Fruit fly (Drosophila melanogaster): ENCODE results near the gene Ocho.

Ocho gene

DNA sequence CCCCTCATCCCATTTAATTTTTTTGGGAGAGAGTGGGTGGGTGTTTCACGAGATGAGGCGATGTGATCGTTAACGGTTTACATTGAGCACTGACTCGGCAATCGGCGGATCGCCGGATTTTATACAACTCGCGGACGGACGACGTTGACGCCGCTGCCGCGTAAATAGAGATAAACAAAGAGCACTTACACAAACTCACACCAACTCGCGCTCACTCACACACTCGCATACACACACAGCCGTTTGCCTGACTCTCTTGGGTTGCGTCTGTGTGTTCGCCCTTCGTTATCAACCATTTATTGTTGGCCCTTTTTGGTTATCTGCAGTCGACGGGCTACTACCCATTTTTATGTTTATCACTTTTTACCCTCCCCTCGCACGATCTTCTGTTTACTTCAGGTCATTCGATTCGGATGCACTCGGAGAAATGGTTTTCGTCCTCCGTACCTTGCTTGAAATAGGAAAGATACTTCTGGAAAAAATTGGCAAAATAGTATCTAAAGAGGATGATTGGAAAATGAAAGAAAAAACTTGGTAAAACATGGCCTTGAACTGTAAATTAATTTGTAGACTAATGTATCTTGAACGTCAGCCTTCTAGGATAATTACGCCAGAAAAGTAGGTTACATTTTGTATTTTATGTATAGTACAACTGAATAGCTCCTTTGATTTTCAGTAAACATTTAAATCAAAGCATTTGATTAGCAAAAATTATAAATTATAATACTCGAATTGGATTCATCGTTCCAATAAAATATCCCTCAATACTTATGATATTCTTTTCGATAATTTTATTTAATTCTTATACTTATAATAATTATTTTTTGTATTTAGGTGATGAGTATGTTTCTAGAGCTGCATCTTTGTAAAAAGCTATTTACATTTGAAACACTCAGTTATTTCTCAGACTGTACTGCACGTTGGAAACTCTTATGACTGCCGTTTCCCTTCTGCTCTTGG is 3.2 kb downstream of the Ocho start:
- TF ChIP-seq brk (GFP tag; optimal IDR thresholded peaks at IDR 0.05) (no peak), N (GFP tag; optimal IDR thresholded peaks at IDR 0.05) (no peak), Mio (GFP tag; optimal IDR thresholded peaks at IDR 0.05) (no peak), psq (GFP tag; optimal IDR thresholded peaks at IDR 0.05) (peak; percentile 80), Dfd (GFP tag; optimal IDR thresholded peaks at IDR 0.05) (no peak), fru (GFP tag; optimal IDR thresholded peaks at IDR 0.05) (peak; percentile 76), woc (GFP tag; optimal IDR thresholded peaks at IDR 0.05) (peak; percentile 29), tai (GFP tag; optimal IDR thresholded peaks at IDR 0.05) (peak; percentile 12), Hnf4 (GFP tag; optimal IDR thresholded peaks at IDR 0.05) (no peak), lola (GFP tag; optimal IDR thresholded peaks at IDR 0.05) (no peak), CG9705 (GFP tag; optimal IDR thresholded peaks at IDR 0.05) (no peak), dsf (GFP tag; optimal IDR thresholded peaks at IDR 0.05; ENCODE audit: borderline replicate concordance) (no peak), Jra (GFP tag; optimal IDR thresholded peaks at IDR 0.05) (no peak), h (GFP tag; optimal IDR thresholded peaks at IDR 0.05) (peak; percentile 17), ey (GFP tag; optimal IDR thresholded peaks at IDR 0.05) (peak; percentile 28), CrebA (GFP tag; optimal IDR thresholded peaks at IDR 0.05; ENCODE audit: borderline replicate concordance) (no peak), OdsH (GFP tag; optimal IDR thresholded peaks at IDR 0.05) (no peak), dl (GFP tag; optimal IDR thresholded peaks at IDR 0.05; ENCODE audit: insufficient read depth in 1 of 2, partially characterized antibody in 2 of 2) (no peak), Sp1 (GFP tag; optimal IDR thresholded peaks at IDR 0.05) (peak; percentile 58), Hr83 (GFP tag; optimal IDR thresholded peaks at IDR 0.05; ENCODE audit: poor library complexity, severe bottlenecking) (no peak), Hr78 (GFP tag; optimal IDR thresholded peaks at IDR 0.05) (no peak), usp (GFP tag; optimal IDR thresholded peaks at IDR 0.05) (no peak), Rel (GFP tag; optimal IDR thresholded peaks at IDR 0.05) (no peak), Rel (tag; optimal IDR thresholded peaks at IDR 0.05) (no peak), br (GFP tag; optimal IDR thresholded peaks at IDR 0.05) (no peak), CG32264 (GFP tag; optimal IDR thresholded peaks at IDR 0.05) (no peak), Myc (optimal IDR thresholded peaks at IDR 0.05) (no peak), Abd-B (GFP tag; optimal IDR thresholded peaks at IDR 0.05) (no peak), Dif (GFP tag; optimal IDR thresholded peaks at IDR 0.05; ENCODE audit: partially characterized antibody) (no peak), sv (GFP tag; optimal IDR thresholded peaks at IDR 0.05) (no peak), Vsx2 (GFP tag; optimal IDR thresholded peaks at IDR 0.05; ENCODE audit: partially characterized antibody) (no peak), rgr (GFP tag; optimal IDR thresholded peaks at IDR 0.05) (peak; percentile 20), pan (optimal IDR thresholded peaks at IDR 0.05) (no peak), HLH106 (tag; optimal IDR thresholded peaks at IDR 0.05) (peak; percentile 50), dmrt93B (GFP tag; optimal IDR thresholded peaks at IDR 0.05) (peak; percentile 40), sage (GFP tag; optimal IDR thresholded peaks at IDR 0.05) (no peak), GATAd (GFP tag; optimal IDR thresholded peaks at IDR 0.05) (peak; percentile 17), foxo (GFP tag; optimal IDR thresholded peaks at IDR 0.05) (peak in 1 of 2 experiments; percentile 59), jim (GFP tag; optimal IDR thresholded peaks at IDR 0.05) (no peak)

DNA sequence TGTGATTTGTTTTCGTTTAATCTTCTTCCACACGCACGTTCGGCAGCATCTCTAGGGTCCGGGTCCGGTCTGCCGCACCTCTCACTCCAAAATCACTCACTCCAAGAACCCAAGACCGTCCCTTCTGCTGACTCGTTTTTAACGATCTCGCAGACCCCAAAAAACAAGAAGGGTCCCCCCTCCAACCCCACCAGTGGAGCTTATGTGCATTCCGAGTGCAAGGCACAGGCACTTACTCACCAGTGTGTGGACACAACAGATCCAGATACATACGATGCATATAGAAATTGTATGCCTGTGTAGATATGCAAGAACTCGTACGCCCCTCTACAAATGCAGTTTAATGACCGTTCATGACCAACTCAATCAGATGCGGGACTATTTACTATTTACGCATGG is 3.8 kb downstream of the Ocho start:
- TF ChIP-seq Hr83 (GFP tag; optimal IDR thresholded peaks at IDR 0.05; ENCODE audit: poor library complexity, severe bottlenecking) (peak; percentile 72), CrebA (GFP tag; optimal IDR thresholded peaks at IDR 0.05; ENCODE audit: borderline replicate concordance) (peak; percentile 5), psq (GFP tag; optimal IDR thresholded peaks at IDR 0.05) (peak; percentile 47), rgr (GFP tag; optimal IDR thresholded peaks at IDR 0.05) (no peak), GATAd (GFP tag; optimal IDR thresholded peaks at IDR 0.05) (no peak), br (GFP tag; optimal IDR thresholded peaks at IDR 0.05) (peak; percentile 3), fru (GFP tag; optimal IDR thresholded peaks at IDR 0.05) (peak; percentile 64), Vsx2 (GFP tag; optimal IDR thresholded peaks at IDR 0.05; ENCODE audit: partially characterized antibody) (peak; percentile 79), Dif (GFP tag; optimal IDR thresholded peaks at IDR 0.05; ENCODE audit: partially characterized antibody) (peak; percentile 79), dl (GFP tag; optimal IDR thresholded peaks at IDR 0.05; ENCODE audit: insufficient read depth in 1 of 2, partially characterized antibody in 2 of 2) (peak in 1 of 2 experiments; percentile 49)
